Worm (Caenorhabditis elegans): ENCODE data around the gene F38A5.8.
A peak's percentile ranks its signal among the peaks of the same experiment; 100 is the strongest.

The F38A5.8 gene

DNA sequence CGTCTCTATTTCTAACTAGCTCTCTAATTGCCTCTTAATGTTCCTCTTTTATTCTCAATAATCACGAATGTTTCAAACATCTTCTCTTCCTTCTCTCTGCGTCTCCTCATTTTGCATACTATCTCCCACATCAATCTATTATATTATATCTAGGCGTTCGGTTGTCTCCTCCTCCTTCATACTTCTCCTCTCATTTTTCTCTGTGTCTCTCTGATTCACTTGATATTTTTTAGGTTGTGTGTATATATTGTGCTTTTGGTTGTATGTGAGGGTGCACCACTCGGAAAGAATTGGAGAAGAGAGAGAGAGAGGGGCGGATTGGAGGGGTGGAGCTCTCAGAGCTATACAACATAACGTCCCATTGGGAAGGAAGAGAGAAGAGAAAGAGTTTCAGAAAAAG lies 49.1 kb downstream of the F38A5.8 start:
- TF ChIP-seq scrt-1 (GFP tag; IDR thresholded peaks at IDR 0.05) (no peak), sea-1 (GFP tag; conservative IDR thresholded peaks at IDR 0.05) (no peak), hmg-4 (GFP tag; optimal IDR thresholded peaks at IDR 0.05) (peak; percentile 70), B0310.2 (tag; optimal IDR thresholded peaks at IDR 0.05) (peak; percentile 9), ceh-13 (GFP tag; optimal IDR thresholded peaks at IDR 0.05) (no peak)
